Fruit fly (Drosophila melanogaster): ENCODE results near the gene Oseg5.

Oseg5 gene

dm6 chr2L:20802204-20802603 is 33.4 kb downstream of the Oseg5 start:
- TF ChIP-seq Gug (GFP tag; IDR thresholded peaks at IDR 0.05) (peak; percentile 81), pdm3 (GFP tag; optimal IDR thresholded peaks at IDR 0.05) (peak; percentile 67), ss (GFP tag; optimal IDR thresholded peaks at IDR 0.05) (peak; percentile 53 to 75), lz (GFP tag; optimal IDR thresholded peaks at IDR 0.05) (peak; percentile 53), Met (GFP tag; optimal IDR thresholded peaks at IDR 0.05) (peak; percentile 61), CG8119 (GFP tag; IDR thresholded peaks at IDR 0.05) (peak; percentile 78), CG6854 (GFP tag; optimal IDR thresholded peaks at IDR 0.05) (no peak), net (GFP tag; optimal IDR thresholded peaks at IDR 0.05) (peak; percentile 54), Sox15 (GFP tag; optimal IDR thresholded peaks at IDR 0.05) (peak; percentile 42), spab (GFP tag; optimal IDR thresholded peaks at IDR 0.05) (peak; percentile 37), Hr39 (GFP tag; optimal IDR thresholded peaks at IDR 0.05) (peak; percentile 53), CG1621 (tag; optimal IDR thresholded peaks at IDR 0.05) (peak; percentile 37), fkh (GFP tag; optimal IDR thresholded peaks at IDR 0.05) (no peak), OdsH (GFP tag; optimal IDR thresholded peaks at IDR 0.05) (peak; percentile 69), dsx (GFP tag; optimal IDR thresholded peaks at IDR 0.05; ENCODE audit: poor library complexity, severe bottlenecking) (peak; percentile 64), CG8319 (GFP tag; optimal IDR thresholded peaks at IDR 0.05) (peak; percentile 57), Eip78C (GFP tag) (peak; percentile 89), Sox102F (GFP tag; optimal IDR thresholded peaks at IDR 0.05) (peak; percentile 55), CG10669 (GFP tag; optimal IDR thresholded peaks at IDR 0.05) (peak; percentile 59), Lpt (GFP tag; optimal IDR thresholded peaks at IDR 0.05) (peak; percentile 45), CG6808 (GFP tag; optimal IDR thresholded peaks at IDR 0.05) (peak; percentile 38), CG8632 (GFP tag; optimal IDR thresholded peaks at IDR 0.05) (peak; percentile 30), CG6163 (GFP tag; IDR thresholded peaks at IDR 0.05) (peak; percentile 91), Hr38 (GFP tag; optimal IDR thresholded peaks at IDR 0.05) (no peak), Smox (GFP tag; optimal IDR thresholded peaks at IDR 0.05) (peak; percentile 12), svp (GFP tag) (peak; percentile 91), CG32006 (GFP tag; optimal IDR thresholded peaks at IDR 0.05) (peak; percentile 75), vri (GFP tag; optimal IDR thresholded peaks at IDR 0.05) (no peak), CG31627 (GFP tag; optimal IDR thresholded peaks at IDR 0.05) (peak; percentile 53), topi (GFP tag; optimal IDR thresholded peaks at IDR 0.05) (peak; percentile 77), CG10631 (GFP tag; optimal IDR thresholded peaks at IDR 0.05) (peak; percentile 40), eg (GFP tag; IDR thresholded peaks at IDR 0.05) (peak; percentile 88), esn (GFP tag; optimal IDR thresholded peaks at IDR 0.05) (peak; percentile 61), CG6792 (GFP tag; optimal IDR thresholded peaks at IDR 0.05) (peak; percentile 61), CG34406 (GFP tag; optimal IDR thresholded peaks at IDR 0.05) (peak; percentile 27), Eip75B (GFP tag; optimal IDR thresholded peaks at IDR 0.05) (peak; percentile 2), Blimp-1 (GFP tag; optimal IDR thresholded peaks at IDR 0.05) (no peak), CG3919 (GFP tag; optimal IDR thresholded peaks at IDR 0.05) (peak; percentile 79), fd59A (GFP tag; optimal IDR thresholded peaks at IDR 0.05) (peak; percentile 1), achi (GFP tag; optimal IDR thresholded peaks at IDR 0.05) (peak; percentile 63), salr (GFP tag; optimal IDR thresholded peaks at IDR 0.05) (no peak), CG4318 (GFP tag; optimal IDR thresholded peaks at IDR 0.05) (peak; percentile 31), Sox14 (GFP tag; optimal IDR thresholded peaks at IDR 0.05) (peak; percentile 49), CG11294 (GFP tag; IDR thresholded peaks at IDR 0.05) (peak; percentile 61), CG15336 (GFP tag; IDR thresholded peaks at IDR 0.05) (peak; percentile 74), fd85E (GFP tag; optimal IDR thresholded peaks at IDR 0.05) (peak; percentile 20), dac (GFP tag; optimal IDR thresholded peaks at IDR 0.05) (peak; percentile 73), CG7368 (GFP tag; optimal IDR thresholded peaks at IDR 0.05) (peak; percentile 71), CG9139 (GFP tag; optimal IDR thresholded peaks at IDR 0.05) (peak; percentile 58), acj6 (GFP tag; optimal IDR thresholded peaks at IDR 0.05) (peak; percentile 55), CG16779 (tag; optimal IDR thresholded peaks at IDR 0.05) (no peak), Eip93F (GFP tag; optimal IDR thresholded peaks at IDR 0.05) (no peak)

All from whole organism, prepupa.